Fruit fly (Drosophila melanogaster) Kc167 (cell line): ENCODE results near the gene Herc4.

Experiments
- Myc ChIP-seq: fragments of >200 bp; optimal IDR thresholded peaks from 2 replicates; lab custom pipeline; 2017; ENCODE audit warnings: missing external identifiers
- Sin3A ChIP-seq: fragments of >200 bp; optimal IDR thresholded peaks from 2 replicates; lab custom pipeline; 2018; ENCODE audit warnings: missing external identifiers
- h ChIP-seq: fragments of >200 bp; optimal IDR thresholded peaks from 3 replicates; lab custom pipeline; 2018; ENCODE audit warnings: missing external identifiers
- insv ChIP-seq: fragments of >200 bp; optimal IDR thresholded peaks from 3 replicates; lab custom pipeline; 2018; ENCODE audit warnings: missing external identifiers
- psq ChIP-seq: fragments of >200 bp; optimal IDR thresholded peaks from 2 replicates; lab custom pipeline; 2017; ENCODE audit warnings: missing external identifiers
- ttk ChIP-seq: sonication (Bioruptor generic); optimal IDR thresholded peaks from 2 replicates; lab custom pipeline; 2017; ENCODE audit warnings: missing external identifiers

dm6 chr3L:1354214-1354613, 40.7 kb downstream of the Herc4 start:
- TF ChIP-seq psq (lab: Kevin White, UChicago): no peak
- no peak for TF ChIP-seq h (lab: Kevin White, UChicago)
- no peak for TF ChIP-seq Sin3A (lab: Kevin White, UChicago)
- TF ChIP-seq insv (lab: Kevin White, UChicago): no peak
- TF ChIP-seq Myc (lab: Kevin White, UChicago): no peak
- TF ChIP-seq ttk (lab: Kevin White, UChicago): no peak
